Worm (Caenorhabditis elegans) whole organism, L3 larva: ENCODE data around the gene F37A8.1.

ENCODE experiments used
- aly-2 ChIP-seq: fragments of 150-350 bp; optimal IDR thresholded peaks from 2 replicates; lab custom pipeline; 2014; ENCODE audit warnings: missing biosample characterization, missing genetic modification characterization
- fkh-10 ChIP-seq: sonication (generic microtip); optimal IDR thresholded peaks from 2 replicates; lab custom pipeline; 2017; ENCODE audit warnings: missing biosample characterization, missing genetic modification reagents, missing genetic modification characterization
- nhr-11 ChIP-seq: fragments of 150-350 bp; optimal IDR thresholded peaks from 2 replicates; lab custom pipeline; 2014; ENCODE audit warnings: missing biosample characterization, missing genetic modification characterization
- nhr-12 ChIP-seq: fragments of 150-350 bp; optimal IDR thresholded peaks from 2 replicates; lab custom pipeline; 2014; ENCODE audit warnings: missing biosample characterization, missing genetic modification characterization
- nhr-28 ChIP-seq: fragments of 150-350 bp; optimal IDR thresholded peaks from 2 replicates; lab custom pipeline; 2014; ENCODE audit warnings: missing biosample characterization, missing genetic modification characterization
- nhr-67 ChIP-seq: fragments of 150-350 bp; optimal IDR thresholded peaks from 2 replicates; lab custom pipeline; 2014; ENCODE audit warnings: missing biosample characterization, missing genetic modification characterization
- pqm-1 ChIP-seq: fragments of 150-350 bp; optimal IDR thresholded peaks from 2 replicates; lab custom pipeline; 2017; ENCODE audit warnings: missing biosample characterization, missing genetic modification characterization, inconsistent platforms
- skn-1 ChIP-seq: fragments of 150-350 bp; optimal IDR thresholded peaks from 2 replicates; lab custom pipeline; 2014; ENCODE audit warnings: missing biosample characterization, missing genetic modification characterization
- zag-1 ChIP-seq: fragments of 150-350 bp; optimal IDR thresholded peaks from 2 replicates; lab custom pipeline; 2014; ENCODE audit warnings: missing biosample characterization, missing genetic modification characterization
- ztf-4 ChIP-seq: fragments of 150-350 bp; optimal IDR thresholded peaks from 2 replicates; lab custom pipeline; 2014; ENCODE audit warnings: missing biosample characterization, missing genetic modification characterization

DNA sequence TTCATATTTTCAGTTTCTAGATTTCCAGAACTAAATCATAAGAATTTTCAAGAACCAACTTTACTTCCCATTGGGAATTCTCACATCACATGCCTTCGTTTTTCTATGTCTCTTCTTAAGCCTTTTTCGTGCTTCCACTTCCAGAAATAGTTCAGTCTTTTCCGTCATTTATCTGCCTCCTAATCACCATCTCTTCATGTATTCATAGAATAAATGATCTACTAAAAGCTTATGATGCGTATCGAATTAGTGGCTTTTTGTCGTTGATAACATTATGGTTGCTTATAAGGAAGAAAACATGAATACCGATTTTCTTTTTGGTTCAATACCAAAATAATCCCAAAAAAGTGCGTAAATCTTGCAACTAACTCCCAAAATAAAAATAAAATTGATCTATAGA, 26.6 kb downstream of the F37A8.1 start:
- TF ChIP-seq pqm-1 (tag; lab: Kevin White, UChicago), result no peak
- TF ChIP-seq ztf-4 (tag; lab: Kevin White, UChicago), result no peak
- TF ChIP-seq zag-1, result no peak
- no peak for TF ChIP-seq nhr-67 (tag; lab: Kevin White, UChicago)
- no peak for TF ChIP-seq nhr-11 (tag; lab: Kevin White, UChicago)
- no peak for TF ChIP-seq nhr-12 (tag; lab: Kevin White, UChicago)
- no peak for TF ChIP-seq fkh-10 (GFP tag; lab: Kevin White, UChicago)
- TF ChIP-seq skn-1 (tag; lab: Kevin White, UChicago), result no peak
- TF ChIP-seq aly-2 (tag; lab: Kevin White, UChicago), result no peak
- TF ChIP-seq nhr-28 (tag; lab: Kevin White, UChicago), result no peak
